Fruit fly (Drosophila melanogaster) whole organism, wandering third instar larva: ENCODE data around the gene Gfat2.

Source experiments
- Abd-B ChIP-seq: fragments of >200 bp; optimal IDR thresholded peaks from 2 replicates; lab custom pipeline; 2017; ENCODE audit warnings: missing biosample characterization, missing genetic modification characterization
- CG32264 ChIP-seq: fragments of 200-800 bp; sonication (Bioruptor generic); optimal IDR thresholded peaks from 2 replicates; lab custom pipeline; 2016; ENCODE audit warnings: missing biosample characterization, missing genetic modification characterization
- CG9705 ChIP-seq: fragments of 200-800 bp; sonication (Bioruptor generic); optimal IDR thresholded peaks from 2 replicates; lab custom pipeline; 2018; ENCODE audit warnings: missing biosample characterization, mild to moderate bottlenecking, missing genetic modification characterization
- CrebA ChIP-seq: fragments of 200-800 bp; sonication (Bioruptor generic); optimal IDR thresholded peaks from 2 replicates; lab custom pipeline; 2016; ENCODE audit warnings: missing biosample characterization, mild to moderate bottlenecking, missing genetic modification characterization, borderline replicate concordance
- Dif ChIP-seq: fragments of 200-275, 200-300 bp; sonication (Bioruptor generic); optimal IDR thresholded peaks from 2 replicates; lab custom pipeline; 2018; ENCODE audit warnings: missing biosample characterization, missing genetic modification characterization; ENCODE audit not compliant: partially characterized antibody
- HLH106 ChIP-seq: fragments of 200-800 bp; optimal IDR thresholded peaks from 3 replicates; lab custom pipeline; 2019; ENCODE audit warnings: missing biosample characterization, mild to moderate bottlenecking, missing genetic modification characterization, moderate library complexity
- Hnf4 ChIP-seq: fragments of 200-800 bp; sonication (Bioruptor generic); optimal IDR thresholded peaks from 2 replicates; lab custom pipeline; 2016; ENCODE audit warnings: missing biosample characterization, mild to moderate bottlenecking, missing genetic modification characterization
- Hr78 ChIP-seq: fragments of >200 bp; optimal IDR thresholded peaks from 2 replicates; lab custom pipeline; 2017; ENCODE audit warnings: missing biosample characterization, missing genetic modification characterization
- Hr83 ChIP-seq: fragments of 200-300 bp; sonication (Bioruptor generic); optimal IDR thresholded peaks from 2 replicates; lab custom pipeline; 2016; ENCODE audit warnings: missing biosample characterization, mild to moderate bottlenecking, missing genetic modification characterization, moderate library complexity; ENCODE audit not compliant: poor library complexity, severe bottlenecking
- Jra ChIP-seq: sonication (Bioruptor generic); optimal IDR thresholded peaks from 2 replicates; lab custom pipeline; 2016; ENCODE audit warnings: missing biosample characterization, missing genetic modification characterization
- Mio ChIP-seq: sonication (Bioruptor generic); optimal IDR thresholded peaks from 2 replicates; lab custom pipeline; 2016; ENCODE audit warnings: missing biosample characterization, missing genetic modification characterization
- Myc ChIP-seq: fragments of >200 bp; optimal IDR thresholded peaks from 2 replicates; lab custom pipeline; 2017
- N ChIP-seq: fragments of >200 bp; optimal IDR thresholded peaks from 2 replicates; lab custom pipeline; 2018; ENCODE audit warnings: missing biosample characterization, missing external identifiers, missing genetic modification characterization
- OdsH ChIP-seq: fragments of 200-800 bp; sonication (Bioruptor generic); optimal IDR thresholded peaks from 2 replicates; lab custom pipeline; 2016; ENCODE audit warnings: missing biosample characterization, mild to moderate bottlenecking, missing genetic modification characterization
- Rel ChIP-seq, 2 experiments: fragments of 200-800 bp; sonication (Bioruptor generic) in 1 of 2; optimal IDR thresholded peaks; 2 replicates in 1 of 2; 3 replicates in 1 of 2; lab custom pipeline; 2016 to 2019; ENCODE audit warnings: mild to moderate bottlenecking in 2 of 2, missing biosample characterization in 2 of 2, missing genetic modification characterization in 2 of 2, moderate library complexity in 1 of 2
- Sp1 ChIP-seq: fragments of 200-800 bp; sonication (Bioruptor generic); optimal IDR thresholded peaks from 3 replicates; lab custom pipeline; 2019; ENCODE audit warnings: missing biosample characterization, mild to moderate bottlenecking, missing genetic modification characterization, moderate library complexity
- Vsx2 ChIP-seq: fragments of 200-300, 225-300 bp; sonication (Bioruptor generic); optimal IDR thresholded peaks from 2 replicates; lab custom pipeline; 2018; ENCODE audit warnings: missing biosample characterization, missing genetic modification characterization; ENCODE audit not compliant: partially characterized antibody
- br ChIP-seq: fragments of 200-800 bp; sonication (Bioruptor generic); optimal IDR thresholded peaks from 2 replicates; lab custom pipeline; 2016; ENCODE audit warnings: missing biosample characterization, missing genetic modification characterization
- dl ChIP-seq, 2 experiments: fragments of 175-275, 200-275 bp in 1 of 2; fragments of 200-275 bp in 1 of 2; sonication (Bioruptor generic); optimal IDR thresholded peaks; lab custom pipeline; 2018; ENCODE audit warnings: mild to moderate bottlenecking in 2 of 2, missing biosample characterization in 2 of 2, missing genetic modification characterization in 2 of 2, moderate library complexity in 2 of 2; ENCODE audit not compliant: partially characterized antibody in 2 of 2, insufficient read depth in 1 of 2
- dmrt93B ChIP-seq: fragments of 200-800 bp; sonication (Bioruptor generic); optimal IDR thresholded peaks from 2 replicates; lab custom pipeline; 2018; ENCODE audit warnings: missing biosample characterization, mild to moderate bottlenecking, missing genetic modification characterization
- ey ChIP-seq: fragments of 200-800 bp; sonication (Bioruptor generic); optimal IDR thresholded peaks from 2 replicates; lab custom pipeline; 2016; ENCODE audit warnings: missing biosample characterization, missing genetic modification characterization
- foxo ChIP-seq, 2 experiments: fragments of 200-800 bp; sonication (Bioruptor generic); optimal IDR thresholded peaks; 2 replicates in 1 of 2; 3 replicates in 1 of 2; lab custom pipeline; 2016 to 2017; ENCODE audit warnings: missing biosample characterization in 2 of 2, missing genetic modification characterization in 2 of 2
- fru ChIP-seq: fragments of 200-800 bp; sonication (Bioruptor generic); optimal IDR thresholded peaks from 3 replicates; lab custom pipeline; 2016; ENCODE audit warnings: missing biosample characterization, mild to moderate bottlenecking, missing genetic modification characterization
- h ChIP-seq: fragments of 200-800 bp; sonication (Bioruptor generic); optimal IDR thresholded peaks from 3 replicates; lab custom pipeline; 2016; ENCODE audit warnings: missing biosample characterization, mild to moderate bottlenecking, missing genetic modification characterization
- jim ChIP-seq: fragments of 175-275, 200-325 bp; sonication (Bioruptor generic); optimal IDR thresholded peaks from 2 replicates; lab custom pipeline; 2016; ENCODE audit warnings: missing biosample characterization, mild to moderate bottlenecking, missing genetic modification characterization
- lola ChIP-seq: fragments of >200 bp; optimal IDR thresholded peaks from 2 replicates; lab custom pipeline; 2017; ENCODE audit warnings: missing biosample characterization, missing genetic modification characterization
- psq ChIP-seq: fragments of 200-800 bp; sonication (Bioruptor generic); optimal IDR thresholded peaks from 3 replicates; lab custom pipeline; 2017; ENCODE audit warnings: missing biosample characterization, mild to moderate bottlenecking, missing genetic modification characterization, moderate library complexity
- rgr ChIP-seq: fragments of 200-800 bp; sonication (Bioruptor generic); optimal IDR thresholded peaks from 3 replicates; lab custom pipeline; 2016; ENCODE audit warnings: missing biosample characterization, mild to moderate bottlenecking, missing genetic modification characterization
- sage ChIP-seq: fragments of 200-800 bp; sonication (Bioruptor generic); optimal IDR thresholded peaks from 2 replicates; lab custom pipeline; 2016; ENCODE audit warnings: missing biosample characterization, mild to moderate bottlenecking, missing genetic modification characterization
- sv ChIP-seq: fragments of 200-800 bp; sonication (Bioruptor generic); optimal IDR thresholded peaks from 3 replicates; lab custom pipeline; 2016; ENCODE audit warnings: missing biosample characterization, missing genetic modification characterization
- woc ChIP-seq: sonication (Bioruptor generic); optimal IDR thresholded peaks from 2 replicates; lab custom pipeline; 2016; ENCODE audit warnings: missing biosample characterization, mild to moderate bottlenecking, missing genetic modification characterization

Gfat2 gene

DNA sequence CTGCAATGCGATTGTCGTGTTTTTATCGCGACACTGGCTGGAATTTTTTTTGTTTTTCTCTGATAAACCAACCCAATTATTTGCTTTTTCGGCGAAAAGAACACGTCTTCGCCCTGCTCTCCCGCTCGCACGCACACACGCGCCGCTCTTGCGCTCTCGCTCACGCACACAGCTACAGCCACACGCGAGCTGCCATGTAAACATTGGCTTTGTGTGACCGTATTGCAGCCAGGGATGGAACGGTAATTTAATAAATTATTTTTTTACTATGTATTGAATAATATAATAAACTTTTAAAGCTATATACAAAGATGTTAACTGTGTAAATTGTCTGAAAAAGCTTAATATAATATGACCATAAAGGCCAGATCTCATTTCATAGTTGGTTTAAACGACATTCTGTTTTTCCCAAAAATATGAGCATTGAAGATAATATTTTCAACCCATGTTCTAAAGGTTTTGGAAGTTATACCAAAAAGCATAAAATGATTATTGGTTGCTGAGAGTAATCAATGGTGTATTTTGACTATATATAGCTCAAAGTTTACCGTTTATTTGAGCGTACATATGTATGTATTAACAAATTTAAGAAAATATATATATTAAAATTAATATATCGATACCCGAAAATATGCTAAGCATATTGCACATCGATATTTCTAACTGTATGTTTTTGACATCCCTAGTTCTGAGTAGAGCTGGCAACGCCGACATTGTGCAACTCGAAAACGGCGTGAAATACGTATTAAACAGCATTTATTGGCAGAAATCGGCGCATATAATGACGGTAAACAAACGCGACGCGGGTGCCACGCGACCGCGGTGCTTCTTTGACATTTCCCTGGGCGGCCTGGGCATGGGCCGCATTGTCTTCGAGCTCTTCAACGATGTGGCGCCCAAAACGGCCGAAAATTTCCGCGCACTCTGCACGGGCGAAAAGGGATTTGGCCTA lies at the start of gene Gfat2, which contains the start of gene Moca-cyp:
Gfat2 (minus strand) TSS at position 112 of the 952 bp plus-strand sequence.
Moca-cyp (plus strand) TSS at position 681 of the 952 bp plus-strand sequence.
- TF ChIP-seq Hnf4 (GFP tag; lab: Kevin White, UChicago) (no peak), h (peak; percentile 65), dl (GFP tag; optimal IDR thresholded peaks at IDR 0.05; lab: Kevin White, UChicago; ENCODE audit: insufficient read depth in 1 of 2, partially characterized antibody in 2 of 2) (peak in 1 of 2 experiments; percentile 65), ey (peak; percentile 21), foxo (GFP tag; optimal IDR thresholded peaks at IDR 0.05; lab: Kevin White, UChicago) (peak in 1 of 2 experiments; percentile 58), Rel (GFP tag; optimal IDR thresholded peaks at IDR 0.05; lab: Kevin White, UChicago) (no peak), Rel (tag; optimal IDR thresholded peaks at IDR 0.05; lab: Kevin White, UChicago) (peak; percentile 73), CG32264 (no peak), Hr83 (peak; percentile 56), Myc (lab: Kevin White, UChicago) (peak; percentile 17), Vsx2 (GFP tag; lab: Kevin White, UChicago) (no peak), woc (GFP tag; lab: Kevin White, UChicago) (peak; percentile 44), jim (peak; percentile 12), Jra (GFP tag; lab: Kevin White, UChicago) (no peak), lola (GFP tag; lab: Kevin White, UChicago) (no peak), sage (GFP tag; lab: Kevin White, UChicago) (peak; percentile 50), rgr (GFP tag; lab: Kevin White, UChicago) (peak; percentile 70), N (GFP tag; lab: Kevin White, UChicago) (no peak), OdsH (GFP tag; lab: Kevin White, UChicago) (peak; percentile 39), fru (peak; percentile 6), br (no peak), psq (GFP tag; lab: Kevin White, UChicago) (peak; percentile 50), CrebA (GFP tag; lab: Kevin White, UChicago) (no peak), Dif (GFP tag; lab: Kevin White, UChicago) (peak; percentile 84), dmrt93B (GFP tag; lab: Kevin White, UChicago) (peak; percentile 31), Abd-B (GFP tag; lab: Kevin White, UChicago) (no peak), CG9705 (GFP tag; lab: Kevin White, UChicago) (peak; percentile 50), Mio (GFP tag; lab: Kevin White, UChicago) (no peak), Sp1 (peak; percentile 60), HLH106 (peak; percentile 78)

DNA sequence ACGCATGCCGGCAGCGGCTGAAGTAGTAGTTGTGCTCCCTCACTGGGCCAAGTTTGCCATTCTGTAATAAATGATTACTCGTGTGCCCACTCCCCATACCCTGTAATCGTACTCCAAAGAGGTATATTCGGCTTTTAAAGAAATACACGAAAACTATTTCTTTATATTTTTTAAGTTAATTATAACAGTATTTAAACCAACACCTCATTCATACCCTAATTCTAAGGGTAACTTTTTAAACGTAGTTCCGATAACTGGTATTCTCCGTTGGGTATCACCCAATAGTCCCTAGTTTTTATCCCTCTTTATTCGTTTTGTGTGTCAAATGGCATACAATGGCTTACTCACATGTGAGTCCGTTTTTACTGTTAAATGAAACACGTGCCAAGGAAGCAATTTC lies 38.1 kb upstream of the Gfat2 start:
- TF ChIP-seq jim: no peak
- no peak for TF ChIP-seq sv (GFP tag; lab: Kevin White, UChicago)
- TF ChIP-seq, all 38 proteins: peak for 0

DNA sequence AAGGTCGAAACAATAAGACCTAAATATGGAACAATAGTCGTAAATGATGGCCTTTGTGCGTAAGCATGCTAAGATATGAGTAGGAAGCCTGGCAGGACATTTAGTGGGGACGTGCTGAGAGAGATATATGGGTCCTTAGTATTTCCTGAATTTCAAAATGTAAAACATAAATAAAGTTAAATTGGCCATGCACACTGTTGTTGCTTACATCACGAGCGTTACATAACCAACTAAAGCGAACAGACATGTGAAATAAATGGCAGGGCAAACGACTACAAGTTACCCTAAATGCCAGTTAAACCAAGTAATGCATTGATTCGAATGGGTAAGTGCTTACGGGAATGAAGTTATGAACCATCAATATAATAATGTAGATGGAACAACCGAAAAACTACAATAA lies 36.2 kb upstream of the Gfat2 start:
- TF ChIP-seq N (GFP tag; lab: Kevin White, UChicago) (no peak), jim (no peak), br (no peak), foxo (GFP tag; optimal IDR thresholded peaks at IDR 0.05; lab: Kevin White, UChicago) (no peak), woc (GFP tag; lab: Kevin White, UChicago) (no peak), h (no peak), fru (no peak), CrebA (GFP tag; lab: Kevin White, UChicago) (no peak)
- TF ChIP-seq, all 38 proteins: peak for 0

DNA sequence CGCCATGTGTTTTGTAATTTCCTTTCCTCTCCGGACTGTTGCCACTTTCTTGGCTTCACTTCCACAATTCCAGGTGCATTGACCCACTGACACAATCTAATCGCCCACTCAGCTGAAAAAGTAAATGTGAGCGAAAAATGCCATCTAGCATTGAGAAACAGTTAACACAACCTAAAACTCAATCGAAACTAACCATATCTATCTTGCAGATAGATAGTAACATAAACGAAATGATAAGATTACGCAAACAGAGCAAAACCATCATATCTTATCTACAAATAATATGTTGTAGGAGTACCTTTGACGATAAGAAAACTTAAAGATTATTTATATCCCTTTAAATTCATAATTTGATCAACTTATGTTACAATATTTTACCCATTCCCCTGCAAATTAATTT lies 20.0 kb upstream of the Gfat2 start:
- TF ChIP-seq Mio (GFP tag; lab: Kevin White, UChicago) (no peak), dl (GFP tag; optimal IDR thresholded peaks at IDR 0.05; lab: Kevin White, UChicago; ENCODE audit: insufficient read depth in 1 of 2, partially characterized antibody in 2 of 2) (no peak), rgr (GFP tag; lab: Kevin White, UChicago) (no peak), CG9705 (GFP tag; lab: Kevin White, UChicago) (no peak), Hr78 (no peak), jim (no peak), Rel (GFP tag; optimal IDR thresholded peaks at IDR 0.05; lab: Kevin White, UChicago) (no peak), Rel (tag; optimal IDR thresholded peaks at IDR 0.05; lab: Kevin White, UChicago) (no peak), foxo (GFP tag; optimal IDR thresholded peaks at IDR 0.05; lab: Kevin White, UChicago) (no peak), psq (GFP tag; lab: Kevin White, UChicago) (no peak), HLH106 (no peak), Vsx2 (GFP tag; lab: Kevin White, UChicago) (no peak), CrebA (GFP tag; lab: Kevin White, UChicago) (no peak), fru (no peak), dmrt93B (GFP tag; lab: Kevin White, UChicago) (no peak), lola (GFP tag; lab: Kevin White, UChicago) (no peak), Myc (lab: Kevin White, UChicago) (no peak)
